Worm (Caenorhabditis elegans): ENCODE results near the gene cyp-29A4.

Gene cyp-29A4

DNA sequence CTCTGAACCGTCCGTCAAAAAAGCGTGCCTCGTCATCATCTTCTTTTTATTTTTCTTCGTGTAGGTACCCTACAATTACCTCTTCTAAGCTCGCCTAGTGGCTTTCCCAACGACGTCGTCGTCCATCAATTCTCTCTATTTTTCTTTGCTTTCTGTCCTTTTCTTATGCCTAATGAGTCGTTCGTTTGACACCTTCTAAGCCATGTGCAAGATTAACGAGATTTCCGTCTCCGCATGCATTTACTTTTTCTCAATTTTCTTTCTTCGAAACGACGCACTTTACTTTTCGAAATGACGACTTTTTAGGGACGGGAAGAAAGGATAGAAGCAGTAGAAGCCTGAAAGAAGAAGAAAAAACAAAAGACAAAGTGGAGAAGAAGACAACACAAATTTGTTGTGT, 11.8 kb downstream of the cyp-29A4 start, which contains the start of gene ZK287.1:
TSS of gene ZK287.1 (plus strand) at position 301 of the 400 bp plus-strand sequence.
- TF ChIP-seq rec-8 (tag; optimal IDR thresholded peaks at IDR 0.05) (no peak), aptf-2 (GFP tag; conservative IDR thresholded peaks at IDR 0.05) (no peak), ceh-100 (GFP tag; IDR thresholded peaks at IDR 0.05) (no peak), snpc-1.1 (tag; optimal IDR thresholded peaks at IDR 0.05; ENCODE audit: insufficient read depth) (no peak), tbp1 (GFP tag; optimal IDR thresholded peaks at IDR 0.05) (no peak), Y67H2A.10 (GFP tag; conservative IDR thresholded peaks at IDR 0.05) (no peak), dpff-1 (tag; optimal IDR thresholded peaks at IDR 0.05) (no peak), D2030.7 (GFP tag; IDR thresholded peaks at IDR 0.05) (no peak), snpc-1.3 (tag; optimal IDR thresholded peaks at IDR 0.05; ENCODE audit: insufficient read depth) (no peak), aptf-3 (GFP tag; IDR thresholded peaks at IDR 0.05) (no peak), egl-44 (GFP tag; IDR thresholded peaks at IDR 0.05) (no peak), hmg-20 (GFP tag; IDR thresholded peaks at IDR 0.05) (no peak), ztf-6 (GFP tag; IDR thresholded peaks at IDR 0.05) (no peak), T26A5.8 (tag; optimal IDR thresholded peaks at IDR 0.05) (no peak), dpl-1 (GFP tag; optimal IDR thresholded peaks at IDR 0.05) (no peak), ceh-79 (tag; optimal IDR thresholded peaks at IDR 0.05) (no peak), let-607 (tag; optimal IDR thresholded peaks at IDR 0.05) (no peak), zfh-2 (GFP tag; conservative IDR thresholded peaks at IDR 0.05) (no peak)

DNA sequence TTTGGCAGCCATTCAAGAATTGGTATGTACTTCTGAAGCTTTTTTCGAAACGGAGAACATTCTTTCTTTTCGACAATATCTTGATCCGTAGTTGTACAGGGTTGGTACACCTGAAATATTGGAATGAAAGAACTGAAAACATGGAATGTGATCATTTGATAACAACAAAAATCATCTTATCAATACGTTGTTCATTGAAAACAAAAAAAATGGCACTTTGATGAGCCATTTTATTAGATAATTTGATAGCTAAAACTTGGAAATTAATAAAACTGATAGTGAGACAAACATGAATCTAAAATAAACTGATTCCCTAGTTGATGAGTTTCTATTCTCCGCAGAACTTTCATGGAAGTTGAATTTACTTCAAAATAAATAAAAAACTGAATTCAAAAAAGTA, 17.9 kb downstream of the cyp-29A4 start:
- TF ChIP-seq nhr-80 (tag; optimal IDR thresholded peaks at IDR 0.05), result peak; percentile 3
- TF ChIP-seq nhr-120 (GFP tag; IDR thresholded peaks at IDR 0.05), result no peak

DNA sequence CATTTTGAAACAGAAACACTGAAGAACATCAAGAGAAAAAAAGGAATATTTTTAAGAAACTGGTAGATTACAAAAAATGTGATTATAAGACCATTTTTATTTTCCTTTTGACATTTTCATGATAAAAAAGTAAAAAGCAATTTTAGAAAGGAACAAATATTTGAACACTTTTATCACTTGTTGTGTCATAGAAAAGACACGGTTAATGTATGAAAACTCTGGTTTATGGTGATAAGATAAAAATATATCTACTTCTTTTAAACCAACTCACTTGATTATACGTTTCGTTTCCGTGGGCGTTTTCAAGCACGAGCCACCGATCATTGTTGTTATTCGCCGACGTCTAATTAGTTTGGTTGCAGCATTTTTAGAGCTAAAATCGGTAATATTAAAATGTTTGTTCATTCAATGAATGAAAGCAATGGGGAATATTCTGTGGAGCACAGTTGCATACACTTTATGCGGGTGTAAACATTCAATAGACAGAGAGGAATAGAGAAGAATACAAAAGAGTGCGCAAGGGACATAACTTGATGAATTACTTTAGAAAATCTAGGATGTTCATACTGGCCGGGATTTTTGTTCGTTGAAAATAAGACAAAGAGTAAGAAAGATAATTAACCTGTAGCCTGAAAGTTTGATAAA, 18.8 kb downstream of the cyp-29A4 start, which contains the start of gene sulp-8:
TSS of gene sulp-8 (minus strand) at position 469 of the 645 bp plus-strand sequence.
- no peak for TF ChIP-seq lir-1 (GFP tag; conservative IDR thresholded peaks at IDR 0.05)
- TF ChIP-seq dpl-1 (GFP tag; optimal IDR thresholded peaks at IDR 0.05), result no peak
- no peak for TF ChIP-seq Y95B8A.8 (GFP tag; IDR thresholded peaks at IDR 0.05)

DNA sequence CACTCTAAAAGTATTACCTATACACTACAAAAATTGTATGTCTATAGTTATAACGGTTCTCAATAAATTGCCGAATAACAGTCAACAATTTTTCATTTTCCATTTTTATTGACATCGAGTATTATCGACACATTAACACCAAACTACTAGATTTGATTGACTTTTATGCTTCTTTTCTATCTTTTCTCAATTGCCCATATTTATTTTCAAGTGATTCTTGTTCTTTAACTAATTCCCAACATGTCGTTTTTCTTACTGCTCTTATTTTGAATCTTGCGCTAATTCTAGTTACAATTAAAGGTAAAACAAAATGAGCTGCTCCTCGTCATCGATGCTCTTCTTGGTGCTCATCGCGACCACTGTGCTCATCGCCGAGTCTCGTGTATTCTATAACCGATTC, 23.4 kb downstream of the cyp-29A4 start, which contains the start of gene cthd-1:
TSS of gene cthd-1 (plus strand) at position 301 of the 400 bp plus-strand sequence.
- TF ChIP-seq K11D2.4 (GFP tag; IDR thresholded peaks at IDR 0.05) (no peak), sptf-2 (GFP tag; optimal IDR thresholded peaks at IDR 0.05) (no peak), dpff-1 (tag; optimal IDR thresholded peaks at IDR 0.05) (no peak), nhr-80 (tag; optimal IDR thresholded peaks at IDR 0.05) (peak; percentile 6), lsl-1 (GFP tag; optimal IDR thresholded peaks at IDR 0.05) (no peak), pbrm-1 (GFP tag; IDR thresholded peaks at IDR 0.05) (no peak), ets-4 (GFP tag; optimal IDR thresholded peaks at IDR 0.05) (no peak)

DNA sequence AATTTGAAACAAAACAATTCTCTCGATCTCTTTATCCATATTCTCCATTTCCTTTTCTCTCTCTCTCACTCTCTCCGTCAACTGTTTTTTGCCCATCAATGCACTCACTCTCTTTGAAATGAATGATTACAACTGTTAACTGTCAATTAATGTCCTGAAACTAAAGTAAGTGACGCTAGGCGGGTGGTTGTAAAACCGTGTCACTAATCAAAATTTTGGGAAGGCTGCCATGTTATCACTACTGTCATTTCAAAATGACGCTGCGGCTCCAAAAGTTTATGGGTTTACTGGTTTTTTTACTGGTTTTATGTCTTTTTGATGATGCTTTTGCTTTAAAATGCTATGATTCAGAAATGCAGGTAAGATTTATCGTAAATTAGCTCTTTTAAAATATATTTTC, 24.6 kb downstream of the cyp-29A4 start, which contains the start of gene ZK287.9:
TSS of gene ZK287.9 (plus strand) at position 192 of the 400 bp plus-strand sequence.
- TF ChIP-seq B0336.3 (GFP tag; IDR thresholded peaks at IDR 0.05), result no peak
- TF ChIP-seq T07F8.4 (tag; optimal IDR thresholded peaks at IDR 0.05), result no peak
- TF ChIP-seq let-607 (tag; optimal IDR thresholded peaks at IDR 0.05), result peak; percentile 73 to 93
- TF ChIP-seq unc-62 (GFP tag; optimal IDR thresholded peaks at IDR 0.05), result peak; percentile 34
- TF ChIP-seq Y56A3A.18 (GFP tag; IDR thresholded peaks at IDR 0.05), result no peak
- peak; percentile 80 for TF ChIP-seq nhr-80 (tag; optimal IDR thresholded peaks at IDR 0.05)
- TF ChIP-seq ekl-4 (GFP tag; IDR thresholded peaks at IDR 0.05), result no peak

Measured in whole organism, young adult.